Fruit fly (Drosophila melanogaster): ENCODE data around the gene Teh3.

Gene Teh3

DNA sequence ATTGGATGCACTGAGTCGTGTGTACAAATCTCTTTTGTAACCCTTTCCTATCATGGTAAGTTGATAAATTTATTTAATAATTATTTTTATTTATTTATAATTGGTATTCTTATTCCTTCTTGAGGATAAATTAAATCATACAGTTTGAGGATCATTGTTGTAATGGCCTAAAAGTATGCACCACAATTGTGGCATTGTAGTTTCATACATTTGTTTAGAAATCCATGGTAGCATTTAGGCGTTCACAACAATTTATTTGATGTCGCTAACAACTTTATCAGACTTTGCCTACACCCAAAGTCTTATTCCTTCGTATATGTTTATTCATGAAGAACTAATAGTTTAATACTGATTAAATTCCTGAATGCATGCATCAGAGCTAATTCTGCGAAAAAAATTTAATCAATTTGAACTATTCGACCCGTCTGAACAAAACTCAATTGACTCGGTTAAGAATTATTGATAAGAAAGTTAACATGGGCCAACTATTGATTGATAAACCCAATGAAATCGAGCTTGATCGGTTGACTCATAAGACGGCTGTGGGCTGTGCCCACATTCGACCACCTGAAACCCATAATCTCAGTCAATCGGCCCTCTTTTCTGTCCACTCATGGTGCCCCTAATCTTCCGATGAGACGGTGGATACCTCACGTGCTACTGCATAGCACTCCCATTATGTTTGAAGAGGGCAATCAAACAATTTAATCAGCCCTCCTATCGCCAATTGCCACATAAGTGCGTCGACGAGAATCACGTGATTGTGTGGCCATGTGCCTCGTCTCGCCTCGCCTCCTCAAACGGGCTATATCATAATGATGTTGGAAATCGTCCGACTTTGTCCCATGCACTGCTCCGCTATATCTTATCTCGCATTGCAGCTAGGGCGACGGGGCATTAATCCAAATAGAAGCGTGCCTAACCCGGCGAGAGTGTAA, 35.1 kb upstream of the Teh3 start (continued):
- TF ChIP-seq D19B (GFP tag; optimal IDR thresholded peaks at IDR 0.05) (no peak), CG18599 (GFP tag; optimal IDR thresholded peaks at IDR 0.05) (peak; percentile 24), Hr78 (GFP tag; optimal IDR thresholded peaks at IDR 0.05) (peak in 1 of 2 experiments; percentile 95), dmrt99B (tag; optimal IDR thresholded peaks at IDR 0.05) (no peak), CG4707 (GFP tag; optimal IDR thresholded peaks at IDR 0.05) (no peak), CG10543 (GFP tag; optimal IDR thresholded peaks at IDR 0.05) (peak; percentile 70), CG2875 (GFP tag; optimal IDR thresholded peaks at IDR 0.05) (peak; percentile 30), GATAe (GFP tag; conservative IDR thresholded peaks at IDR 0.05) (peak; percentile 65), HHEX (GFP tag; optimal IDR thresholded peaks at IDR 0.05) (no peak), CG10959 (GFP tag; IDR thresholded peaks at IDR 0.05) (no peak), ham (GFP tag; IDR thresholded peaks at IDR 0.05) (no peak), CG7987 (GFP tag; optimal IDR thresholded peaks at IDR 0.05) (peak; percentile 92), CG5180 (GFP tag; optimal IDR thresholded peaks at IDR 0.05) (peak; percentile 42), Awh (GFP tag; IDR thresholded peaks at IDR 0.05) (peak; percentile 56; the same call in 1 of the 2 replicates), CG32772 (GFP tag; IDR thresholded peaks at IDR 0.05) (peak; percentile 29; the same call in 1 of the 2 replicates), mirr (GFP tag; optimal IDR thresholded peaks at IDR 0.05) (peak; percentile 84), Doc2 (GFP tag; IDR thresholded peaks at IDR 0.05) (no peak)

- TF ChIP-seq Ets65A (GFP tag), result peak; percentile 47
- no peak for TF ChIP-seq slbo (GFP tag; IDR thresholded peaks at IDR 0.05)
- TF ChIP-seq CG14710 (tag; optimal IDR thresholded peaks at IDR 0.05), result no peak
- no peak for TF ChIP-seq PHDP (tag; optimal IDR thresholded peaks at IDR 0.05)
- TF ChIP-seq vvl (GFP tag; IDR thresholded peaks at IDR 0.05), result 0 out of 2 replicates have a peak, but pooled peaks have one; percentile 20
- TF ChIP-seq CG6791 (GFP tag; IDR thresholded peaks at IDR 0.05; ENCODE audit: partially characterized antibody), result no peak
- no peak for TF ChIP-seq CG2678 (tag; optimal IDR thresholded peaks at IDR 0.05)
- no peak for TF ChIP-seq tx (GFP tag; optimal IDR thresholded peaks at IDR 0.05)
- no peak for TF ChIP-seq tgo (GFP tag; IDR thresholded peaks at IDR 0.05)
These were observed 30.6 kb upstream of the Teh3 start, which contains the start of gene Cpr64Ad for dm6 chr3L:4215079-4215478. Cpr64Ad (plus strand) TSS chr3L:4215379.

DNA sequence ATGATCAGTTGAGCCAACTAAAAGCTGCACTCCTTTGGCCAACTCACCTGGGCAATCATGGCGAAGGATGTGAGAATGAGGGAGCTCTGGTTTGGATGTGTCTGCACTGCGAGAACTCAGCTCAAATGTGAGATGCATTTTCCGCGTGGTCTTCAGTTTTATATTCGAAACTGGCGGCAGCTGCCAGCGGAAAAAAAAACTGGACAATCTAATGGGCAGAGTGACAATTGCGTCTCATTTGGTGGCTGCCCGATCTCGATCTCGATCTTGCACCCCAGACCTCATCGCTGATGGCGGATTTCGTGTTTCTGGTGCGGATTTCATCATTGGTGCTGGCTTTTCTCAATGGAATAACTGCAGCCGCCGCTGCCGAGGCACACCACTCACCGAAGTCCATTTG, 28.4 kb upstream of the Teh3 start, which contains the start of gene Cpr64Ac:
Gene Cpr64Ac, minus strand, starts transcription at position 101 of the 400 bp plus-strand sequence.
- TF ChIP-seq trem (tag; optimal IDR thresholded peaks at IDR 0.05), result no peak
- no peak for TF ChIP-seq Mrtf (GFP tag; IDR thresholded peaks at IDR 0.05)
- peak; percentile 5 for TF ChIP-seq sens (GFP tag)
- no peak for TF ChIP-seq CG12071 (GFP tag; optimal IDR thresholded peaks at IDR 0.05)
- no peak for TF ChIP-seq NC2α (GFP tag; optimal IDR thresholded peaks at IDR 0.05)
- no peak for TF ChIP-seq kah (GFP tag; optimal IDR thresholded peaks at IDR 0.05)
- no peak for TF ChIP-seq CG43689 (GFP tag; IDR thresholded peaks at IDR 0.05)
- TF ChIP-seq fd96Cb (tag; optimal IDR thresholded peaks at IDR 0.05), result no peak

- TF ChIP-seq CG10267 (tag; optimal IDR thresholded peaks at IDR 0.05) (no peak), CG4854 (GFP tag; optimal IDR thresholded peaks at IDR 0.05) (no peak), ara (GFP tag; IDR thresholded peaks at IDR 0.05) (no peak), Ptx1 (GFP tag; IDR thresholded peaks at IDR 0.05) (no peak), CG2199 (GFP tag; IDR thresholded peaks at IDR 0.05) (no peak), CG8944 (GFP tag; optimal IDR thresholded peaks at IDR 0.05) (no peak), CG12155 (GFP tag; optimal IDR thresholded peaks at IDR 0.05) (no peak), Hey (tag; optimal IDR thresholded peaks at IDR 0.05) (no peak), pum (GFP tag; optimal IDR thresholded peaks at IDR 0.05) (no peak), ind (GFP tag; optimal IDR thresholded peaks at IDR 0.05) (no peak), CG6654 (GFP tag; optimal IDR thresholded peaks at IDR 0.05) (no peak)
These were observed 27.0 kb upstream of the Teh3 start, which contains the start of gene Cpr64Ab for dm6 chr3L:4211440-4211839. Cpr64Ab (minus strand) TSS chr3L:4211540.

Measured in whole organism, embryonic.